Fruit fly (Drosophila melanogaster): ENCODE measurements around the gene CG12170.
A peak's percentile ranks its signal among the peaks of the same experiment; 100 is the strongest.

Gene CG12170

DNA sequence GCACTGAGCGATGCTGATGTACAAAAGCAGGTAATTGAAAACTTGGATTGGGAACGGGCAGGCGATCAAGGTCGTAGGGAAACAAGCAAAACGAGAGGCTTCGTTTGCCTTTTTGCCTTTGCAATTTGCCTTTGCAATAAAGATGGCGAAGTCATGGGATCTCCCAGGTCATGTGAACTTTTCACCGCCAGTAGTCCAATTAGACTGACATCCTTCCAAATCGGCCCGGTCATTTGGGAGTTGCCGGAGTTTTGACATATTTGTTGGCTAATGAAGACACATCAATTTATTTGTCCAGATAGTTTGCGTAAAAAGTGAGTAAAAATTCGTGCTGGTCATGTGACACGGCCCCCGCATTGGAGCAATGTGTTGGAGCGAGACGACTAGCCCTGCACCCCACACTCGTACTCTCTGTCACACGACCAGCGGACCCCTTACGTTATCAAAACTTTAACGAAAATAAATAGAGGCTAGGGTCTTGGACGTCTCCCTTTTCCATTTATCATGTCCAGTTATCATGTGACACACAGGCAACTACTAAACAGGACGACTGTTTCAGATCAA, 44.9 kb upstream of the CG12170 start (continued):
- TF ChIP-seq sug (tag; optimal IDR thresholded peaks at IDR 0.05) (peak; percentile 57), mirr (GFP tag; optimal IDR thresholded peaks at IDR 0.05) (peak; percentile 24), CG3281 (GFP tag; optimal IDR thresholded peaks at IDR 0.05) (peak; percentile 3), CG13894 (tag; optimal IDR thresholded peaks at IDR 0.05) (no peak), Med (GFP tag) (peak; percentile 73), Awh (GFP tag; IDR thresholded peaks at IDR 0.05) (no peak)

DNA sequence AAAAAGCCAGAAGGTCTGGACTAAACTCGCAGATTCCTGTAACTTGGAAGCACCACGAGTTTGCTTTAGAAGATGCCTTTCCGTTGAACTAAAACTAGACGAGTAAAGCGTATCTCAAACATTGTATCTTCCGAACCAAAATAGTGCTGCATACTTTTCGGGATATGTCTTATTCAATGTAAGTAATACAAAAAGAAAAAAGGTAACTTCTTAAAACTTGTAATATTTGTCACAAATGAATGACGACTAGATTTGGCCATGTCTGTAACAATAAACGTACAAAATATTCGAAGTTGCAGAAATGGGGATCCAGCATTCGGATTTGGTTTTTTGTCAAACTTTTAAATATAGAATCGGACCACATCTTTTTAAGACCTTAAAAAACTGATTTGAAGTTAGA, 42.2 kb upstream of the CG12170 start:
- TF ChIP-seq HmgZ (tag; optimal IDR thresholded peaks at IDR 0.05) (peak; percentile 33), Med (GFP tag) (peak; percentile 54), CG2199 (GFP tag; IDR thresholded peaks at IDR 0.05) (peak; percentile 86; the same call in 2 of the 3 replicates), ken (GFP tag; IDR thresholded peaks at IDR 0.05) (no peak), nom (GFP tag; optimal IDR thresholded peaks at IDR 0.05) (peak; percentile 11), CG15073 (GFP tag; optimal IDR thresholded peaks at IDR 0.05) (peak; percentile 73), CTCF (GFP tag; optimal IDR thresholded peaks at IDR 0.05) (peak; percentile 11), CG1529 (GFP tag; optimal IDR thresholded peaks at IDR 0.05) (no peak)

DNA sequence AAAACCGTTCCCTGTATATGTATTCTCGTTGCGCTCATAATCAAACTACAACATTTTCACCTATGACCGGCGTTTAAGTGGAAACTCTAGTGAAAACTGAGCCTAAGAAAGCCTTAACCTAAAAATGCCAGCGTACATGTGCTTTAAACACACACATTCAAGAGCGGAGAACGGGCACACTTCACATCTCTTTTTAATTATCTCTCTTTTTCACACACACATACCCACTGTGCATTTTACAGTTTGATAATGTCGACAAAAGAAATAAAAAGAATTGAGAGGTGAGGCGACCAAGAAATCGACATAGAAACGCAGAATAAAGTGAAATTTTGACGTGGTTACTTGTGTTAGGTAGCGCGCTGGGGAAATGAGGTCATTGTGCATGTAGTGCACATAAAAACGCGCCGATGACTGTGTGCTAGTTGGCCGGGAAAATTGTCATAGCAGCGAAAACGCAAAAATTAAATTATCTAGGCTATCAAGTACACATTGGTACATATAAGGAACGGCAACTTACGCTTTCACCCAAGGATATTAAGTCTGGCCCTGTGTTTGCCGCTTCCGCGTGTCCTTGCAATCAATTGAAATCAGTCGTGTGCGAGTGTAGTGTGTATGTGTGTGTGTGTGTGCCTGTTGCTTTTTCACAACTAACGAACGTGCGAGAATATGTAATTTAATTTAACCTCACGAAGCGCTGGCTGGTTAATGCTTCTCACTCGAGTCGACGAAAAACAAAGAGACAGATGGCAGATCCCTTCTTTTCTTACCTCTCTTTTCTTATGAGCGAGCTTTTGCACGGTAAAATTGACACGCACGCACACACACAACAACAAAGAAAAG, 37.3 kb upstream of the CG12170 start:
- TF ChIP-seq sisA (GFP tag; IDR thresholded peaks at IDR 0.05) (no peak), pfk (GFP tag; optimal IDR thresholded peaks at IDR 0.05) (peak; percentile 3), eyg (GFP tag; optimal IDR thresholded peaks at IDR 0.05) (no peak), sens (GFP tag) (peak; percentile 35), CG18262 (tag; optimal IDR thresholded peaks at IDR 0.05) (no peak), cg (GFP tag; optimal IDR thresholded peaks at IDR 0.05) (peak; percentile 76), Ptx1 (GFP tag; IDR thresholded peaks at IDR 0.05) (no peak), maf-S (GFP tag; optimal IDR thresholded peaks at IDR 0.05) (no peak), Ravus (GFP tag; IDR thresholded peaks at IDR 0.05) (no peak), wor (GFP tag; IDR thresholded peaks at IDR 0.05) (no peak), CG13296 (GFP tag; optimal IDR thresholded peaks at IDR 0.05) (no peak), lilli (GFP tag; optimal IDR thresholded peaks at IDR 0.05) (peak; percentile 10), CG4282 (GFP tag; optimal IDR thresholded peaks at IDR 0.05) (peak; percentile 43), CG17359 (tag; optimal IDR thresholded peaks at IDR 0.05) (peak; percentile 9), Hsf (GFP tag; optimal IDR thresholded peaks at IDR 0.05) (no peak), insv (GFP tag; optimal IDR thresholded peaks at IDR 0.05) (no peak), CG9797 (GFP tag; optimal IDR thresholded peaks at IDR 0.05) (peak; percentile 62), wdn (GFP tag; IDR thresholded peaks at IDR 0.05) (no peak), CG11247 (GFP tag; IDR thresholded peaks at IDR 0.05) (no peak), CG30020 (tag; optimal IDR thresholded peaks at IDR 0.05) (peak; percentile 13), D (optimal IDR thresholded peaks at IDR 0.05) (peak; percentile 78), D (GFP tag; optimal IDR thresholded peaks at IDR 0.05) (no peak), CG2712 (tag; optimal IDR thresholded peaks at IDR 0.05) (peak; percentile 27), pita (GFP tag; optimal IDR thresholded peaks at IDR 0.05) (no peak), CG17912 (GFP tag; optimal IDR thresholded peaks at IDR 0.05) (peak; percentile 61), ATbp (GFP tag; optimal IDR thresholded peaks at IDR 0.05) (no peak), Fer2 (tag; optimal IDR thresholded peaks at IDR 0.05) (no peak), phol (tag; optimal IDR thresholded peaks at IDR 0.05) (peak; percentile 22), Optix (GFP tag; IDR thresholded peaks at IDR 0.05) (no peak), nerfin-2 (GFP tag; IDR thresholded peaks at IDR 0.05; ENCODE audit: partially characterized antibody) (no peak), CG3163 (GFP tag; optimal IDR thresholded peaks at IDR 0.05) (peak; percentile 13), mld (GFP tag; IDR thresholded peaks at IDR 0.05; ENCODE audit: partially characterized antibody) (no peak), HmgZ (tag; optimal IDR thresholded peaks at IDR 0.05) (peak; percentile 13), CG2116 (GFP tag; optimal IDR thresholded peaks at IDR 0.05) (no peak), D19B (GFP tag; optimal IDR thresholded peaks at IDR 0.05) (no peak)
